Worm (Caenorhabditis elegans) whole organism, dauer: Measurements from ENCODE around the gene T16G12.3.
"Not testable (repeated sequence)": the region's sequence is repeated elsewhere in the genome, so short reads cannot be mapped to it uniquely, and the experiment has no call there.

Source experiments
- unc-62 ChIP-seq: sonication (generic microtip); optimal IDR thresholded peaks from 2 replicates; lab custom pipeline; 2017; ENCODE audit warnings: missing biosample characterization, missing genetic modification reagents, missing genetic modification characterization

T16G12.3 gene

ce11 chrIII:10040013-10040412 lies 10.4 kb upstream of the T16G12.3 start, which contains the start of gene T16G12.7:
Gene T16G12.7 (minus strand): TSS chrIII:10040113.
- no peak for TF ChIP-seq unc-62 (GFP tag; lab: Kevin White, UChicago)

ce11 chrIII:10049682-10050081 lies 739 bp upstream of the T16G12.3 start, which contains the start of gene T16G12.1:
Gene T16G12.1 (minus strand): TSS chrIII:10049857.
- no peak for TF ChIP-seq unc-62 (GFP tag; lab: Kevin White, UChicago)

ce11 chrIII:10053312-10053711 lies 2.9 kb downstream of the T16G12.3 start, which contains the start of gene T16G12.12:
Gene T16G12.12 (plus strand): TSS chrIII:10053612.
- TF ChIP-seq unc-62 (GFP tag; lab: Kevin White, UChicago), result not testable (repeated sequence)

ce11 chrIII:10056033-10056432 lies 5.6 kb downstream of the T16G12.3 start, which contains the start of gene T16G12.10:
Gene T16G12.10 (minus strand): TSS chrIII:10056133.
- TF ChIP-seq unc-62 (GFP tag; lab: Kevin White, UChicago), result no peak

- no peak for TF ChIP-seq unc-62 (GFP tag; lab: Kevin White, UChicago)
Measured at ce11 chrIII:10057518-10057917, 7.1 kb downstream of the T16G12.3 start, which contains the start of gene T16G12.4. Gene T16G12.4 (plus strand): TSS chrIII:10057818.

ce11 chrIII:10059002-10059401 lies 8.6 kb downstream of the T16G12.3 start, which contains the start of gene T16G12.8:
Gene T16G12.8 (plus strand): TSS chrIII:10059302.
- no peak for TF ChIP-seq unc-62 (GFP tag; lab: Kevin White, UChicago)

- no peak for TF ChIP-seq unc-62 (GFP tag; lab: Kevin White, UChicago)
Measured at ce11 chrIII:10060573-10060972, 10.2 kb downstream of the T16G12.3 start, which contains the start of gene T16G12.13. Gene T16G12.13 (plus strand): TSS chrIII:10060865.

ce11 chrIII:10064140-10064539 lies 13.7 kb downstream of the T16G12.3 start, which contains the start of gene ekl-6:
Gene ekl-6 (plus strand): TSS chrIII:10064404.
- TF ChIP-seq unc-62 (GFP tag; lab: Kevin White, UChicago), result no peak

ce11 chrIII:10069278-10069677 lies 18.9 kb downstream of the T16G12.3 start, which contains the start of gene T16G12.6:
Gene T16G12.6 (plus strand): TSS chrIII:10069578.
- TF ChIP-seq unc-62 (GFP tag; lab: Kevin White, UChicago), result no peak

ce11 chrIII:10076042-10076441 lies 25.6 kb downstream of the T16G12.3 start:
- TF ChIP-seq unc-62 (GFP tag; lab: Kevin White, UChicago), result no peak

ce11 chrIII:10078151-10078550 lies 27.7 kb downstream of the T16G12.3 start, which contains the start of gene T16G12.9:
Gene T16G12.9 (minus strand): TSS chrIII:10078251.
- no peak for TF ChIP-seq unc-62 (GFP tag; lab: Kevin White, UChicago)

- no peak for TF ChIP-seq unc-62 (GFP tag; lab: Kevin White, UChicago)
Measured at ce11 chrIII:10078784-10079183, 28.4 kb downstream of the T16G12.3 start.

ce11 chrIII:10083242-10083641 lies 32.8 kb downstream of the T16G12.3 start, which contains the start of gene T16H12.3:
Gene T16H12.3 (minus strand): TSS chrIII:10083292.
- no peak for TF ChIP-seq unc-62 (GFP tag; lab: Kevin White, UChicago)

ce11 chrIII:10085103-10085502 lies 34.7 kb downstream of the T16G12.3 start, which contains the start of gene T16H12.13:
Gene T16H12.13 (plus strand): TSS chrIII:10085403.
- TF ChIP-seq unc-62 (GFP tag; lab: Kevin White, UChicago), result no peak

- no peak for TF ChIP-seq unc-62 (GFP tag; lab: Kevin White, UChicago)
Measured at ce11 chrIII:10085574-10085973, 35.2 kb downstream of the T16G12.3 start.

- TF ChIP-seq unc-62 (GFP tag; lab: Kevin White, UChicago), result no peak
Measured at ce11 chrIII:10085983-10086382, 35.6 kb downstream of the T16G12.3 start, which contains the start of gene T16H12.2. Gene T16H12.2 (plus strand): TSS chrIII:10086283.

- TF ChIP-seq unc-62 (GFP tag; lab: Kevin White, UChicago), result no peak
Measured at ce11 chrIII:10088508-10088981, 38.1 kb downstream of the T16G12.3 start, which contains the start of gene hal-2. Gene hal-2 (minus strand): TSS chrIII:10088931.
